Fruit fly (Drosophila melanogaster) whole organism, embryonic: ENCODE results near the gene CG4338.
A peak's percentile ranks its signal among the peaks of the same experiment; 100 is the strongest.

Experiments used
- Abd-B ChIP-seq: fragments of 200-800 bp; sonication (Bioruptor generic); optimal IDR thresholded peaks from 2 replicates; lab custom pipeline; 2018; ENCODE audit warnings: missing biosample characterization, mild to moderate bottlenecking, missing genetic modification characterization, moderate library complexity
- Atf6 ChIP-seq: fragments of 200-800 bp; sonication (Bioruptor generic); IDR thresholded peaks from 2 replicates; pipeline ENCODE4 v1.3.6; 2022; ENCODE audit warnings: missing biosample characterization, missing genetic modification characterization
- B-H2 ChIP-seq: fragments of 200-800 bp; sonication (Bioruptor generic); optimal IDR thresholded peaks from 2 replicates; lab custom pipeline; 2018; ENCODE audit warnings: missing biosample characterization, mild to moderate bottlenecking, missing genetic modification characterization
- Blimp-1 ChIP-seq: fragments of 200-800 bp; sonication (Bioruptor generic); optimal IDR thresholded peaks from 3 replicates; lab custom pipeline; 2018; ENCODE audit warnings: missing biosample characterization, missing genetic modification characterization, mild to moderate bottlenecking, moderate library complexity, missing genetic modification reagents
- C15 ChIP-seq: fragments of 200-800 bp; sonication (Bioruptor generic); IDR thresholded peaks from 3 replicates; pipeline ENCODE4 v1.3.6; 2022; ENCODE audit warnings: missing biosample characterization, missing genetic modification characterization
- CG10979 ChIP-seq: fragments of 200-800 bp; sonication (Bioruptor generic); optimal IDR thresholded peaks from 2 replicates; lab custom pipeline; 2018; ENCODE audit warnings: missing biosample characterization, mild to moderate bottlenecking, missing genetic modification characterization, moderate library complexity
- CG11695 ChIP-seq: fragments of 200-800 bp; sonication (Bioruptor generic); IDR thresholded peaks from 3 replicates; pipeline ENCODE4 v1.3.6; 2022; ENCODE audit warnings: missing biosample characterization, missing genetic modification characterization
- CG12104 ChIP-seq: fragments of 200-800 bp; sonication (Bioruptor generic); optimal IDR thresholded peaks from 3 replicates; lab custom pipeline; 2016; ENCODE audit warnings: missing biosample characterization, missing genetic modification characterization
- CG13123 ChIP-seq: fragments of 200-800 bp; sonication (Bioruptor generic); optimal IDR thresholded peaks from 2 replicates; lab custom pipeline; 2016; ENCODE audit warnings: missing biosample characterization, missing genetic modification characterization
- CG1602 ChIP-seq: fragments of 200-800 bp; sonication (Bioruptor generic); optimal IDR thresholded peaks from 3 replicates; lab custom pipeline; 2016; ENCODE audit warnings: missing biosample characterization, missing genetic modification characterization
- CG1603 ChIP-seq: fragments of 200-800 bp; sonication (Bioruptor generic); optimal IDR thresholded peaks from 2 replicates; lab custom pipeline; 2019; ENCODE audit warnings: missing biosample characterization, mild to moderate bottlenecking, missing genetic modification characterization, moderate library complexity
- CG17568 ChIP-seq: fragments of 200-800 bp; sonication (Bioruptor generic); optimal IDR thresholded peaks from 2 replicates; lab custom pipeline; 2018; ENCODE audit warnings: missing biosample characterization, mild to moderate bottlenecking, missing genetic modification characterization, moderate library complexity
- CG18011 ChIP-seq: fragments of 200-800 bp; sonication (Bioruptor generic); optimal IDR thresholded peaks from 2 replicates; lab custom pipeline; 2017; ENCODE audit warnings: missing biosample characterization, missing genetic modification characterization, mild to moderate bottlenecking, moderate library complexity, missing genotype
- CG2116 ChIP-seq: fragments of 200-800 bp; sonication (Bioruptor generic); optimal IDR thresholded peaks from 3 replicates; lab custom pipeline; 2018; ENCODE audit warnings: missing biosample characterization, mild to moderate bottlenecking, missing genetic modification characterization
- CG30431 ChIP-seq: fragments of 200-800 bp; sonication (Bioruptor generic); optimal IDR thresholded peaks from 2 replicates; lab custom pipeline; 2017; ENCODE audit warnings: missing biosample characterization, missing genetic modification characterization
- CG32772 ChIP-seq: fragments of 200-800 bp; sonication (Bioruptor generic); IDR thresholded peaks from 2 replicates; pipeline ENCODE4 v1.3.6; 2022; ENCODE audit warnings: missing biosample characterization, missing genetic modification characterization
- CG6791 ChIP-seq: fragments of 200-800 bp; sonication (Bioruptor generic); IDR thresholded peaks from 3 replicates; pipeline ENCODE4 v1.3.6; 2022; ENCODE audit warnings: missing biosample characterization, missing genetic modification characterization; ENCODE audit not compliant: partially characterized antibody
- CG6854 ChIP-seq: fragments of 200-800 bp; sonication (Bioruptor generic); optimal IDR thresholded peaks from 3 replicates; lab custom pipeline; 2017; ENCODE audit warnings: missing biosample characterization, mild to moderate bottlenecking, missing genetic modification characterization
- CG8089 ChIP-seq: fragments of 200-800 bp; sonication (Bioruptor generic); optimal IDR thresholded peaks from 3 replicates; lab custom pipeline; 2016; ENCODE audit warnings: missing biosample characterization, missing genetic modification characterization
- CTCF ChIP-seq: fragments of 200-800 bp; sonication (Bioruptor generic); optimal IDR thresholded peaks from 2 replicates; lab custom pipeline; 2017; ENCODE audit warnings: missing biosample characterization, mild to moderate bottlenecking, missing genetic modification characterization, moderate library complexity
- Ets65A ChIP-seq: fragments of 200-800 bp; sonication (Bioruptor generic); peaks from one replicate; lab custom pipeline; 2016; ENCODE audit warnings: missing biosample characterization, missing genetic modification characterization
- Lim3 ChIP-seq: fragments of 200-800 bp; sonication (Bioruptor generic); IDR thresholded peaks from 2 replicates; pipeline ENCODE4 v1.3.6; 2022; ENCODE audit warnings: missing biosample characterization, missing genetic modification characterization
- Lpt ChIP-seq: fragments of >200 bp; optimal IDR thresholded peaks from 2 replicates; lab custom pipeline; 2018; ENCODE audit warnings: missing biosample characterization, missing genetic modification characterization
- NC2β ChIP-seq: fragments of 200-800 bp; sonication (Bioruptor generic); optimal IDR thresholded peaks from 2 replicates; lab custom pipeline; 2016; ENCODE audit warnings: missing biosample characterization, missing genetic modification characterization
- Nf-YC ChIP-seq: fragments of 200-800 bp; optimal IDR thresholded peaks from 3 replicates; lab custom pipeline; 2019; ENCODE audit warnings: missing biosample characterization, mild to moderate bottlenecking, missing genetic modification characterization, moderate library complexity
- PHDP ChIP-seq: fragments of 200-800 bp; sonication (Bioruptor generic); optimal IDR thresholded peaks from 3 replicates; lab custom pipeline; 2018; ENCODE audit warnings: missing biosample characterization, mild to moderate bottlenecking, missing genetic modification characterization, moderate library complexity
- Rx ChIP-seq: fragments of 200-800 bp; sonication (Bioruptor generic); IDR thresholded peaks from 2 replicates; pipeline ENCODE4 v1.3.6; 2022; ENCODE audit warnings: missing biosample characterization, missing genetic modification characterization
- Six4 ChIP-seq: fragments of 200-800 bp; sonication (Bioruptor generic); optimal IDR thresholded peaks from 2 replicates; lab custom pipeline; 2016; ENCODE audit warnings: missing biosample characterization, missing genetic modification characterization
- Usf ChIP-seq: fragments of 200-800 bp; sonication (Bioruptor generic); optimal IDR thresholded peaks from 2 replicates; lab custom pipeline; 2017; ENCODE audit warnings: missing genotype, missing biosample characterization, missing genetic modification characterization
- ab ChIP-seq: fragments of 200-800 bp; sonication (Bioruptor generic); optimal IDR thresholded peaks from 2 replicates; lab custom pipeline; 2016; ENCODE audit warnings: missing biosample characterization, missing genetic modification characterization
- bcd ChIP-seq: fragments of 200-800 bp; sonication (Bioruptor generic); optimal IDR thresholded peaks from 2 replicates; lab custom pipeline; 2017; ENCODE audit warnings: missing biosample characterization, mild to moderate bottlenecking, missing genetic modification characterization
- bowl ChIP-seq: fragments of 200-800 bp; sonication (Bioruptor generic); IDR thresholded peaks from 2 replicates; pipeline ENCODE4 v1.3.6; 2022; ENCODE audit warnings: missing biosample characterization, missing genetic modification characterization
- disco-r ChIP-seq: fragments of 200-800 bp; sonication (Bioruptor generic); optimal IDR thresholded peaks from 2 replicates; lab custom pipeline; 2016; ENCODE audit warnings: missing biosample characterization, missing genetic modification characterization
- dm ChIP-seq: fragments of 200-800 bp; sonication (Bioruptor generic); optimal IDR thresholded peaks from 3 replicates; lab custom pipeline; 2016; ENCODE audit warnings: missing biosample characterization, missing genetic modification characterization
- ewg ChIP-seq: fragments of 200-800 bp; sonication (Bioruptor generic); optimal IDR thresholded peaks from 3 replicates; lab custom pipeline; 2017; ENCODE audit warnings: mild to moderate bottlenecking, missing biosample characterization, missing genetic modification reagents, missing genetic modification characterization
- gem ChIP-seq: fragments of 200-800 bp; sonication (Bioruptor generic); optimal IDR thresholded peaks from 2 replicates; lab custom pipeline; 2019; ENCODE audit warnings: missing biosample characterization, mild to moderate bottlenecking, missing genetic modification characterization, moderate library complexity
- hb ChIP-seq: fragments of 200-800 bp; sonication (Bioruptor generic); IDR thresholded peaks from 3 replicates; pipeline ENCODE4 v1.3.6; 2022; ENCODE audit warnings: missing biosample characterization, missing genetic modification characterization; ENCODE audit not compliant: partially characterized antibody
- inv ChIP-seq: fragments of 200-800 bp; sonication (Bioruptor generic); IDR thresholded peaks from 2 replicates; pipeline ENCODE4 v1.3.6; 2022; ENCODE audit warnings: missing biosample characterization, missing genetic modification characterization; ENCODE audit not compliant: partially characterized antibody
- jumu ChIP-seq: fragments of 200-800 bp; sonication (Bioruptor generic); optimal IDR thresholded peaks from 3 replicates; lab custom pipeline; 2016; ENCODE audit warnings: missing biosample characterization, missing genetic modification characterization
- kay ChIP-seq: fragments of 200-800 bp; sonication (Bioruptor generic); optimal IDR thresholded peaks from 2 replicates; lab custom pipeline; 2016; ENCODE audit warnings: missing biosample characterization, missing genetic modification characterization
- mirr ChIP-seq: fragments of 200-800 bp; sonication (Bioruptor generic); optimal IDR thresholded peaks from 3 replicates; lab custom pipeline; 2018; ENCODE audit warnings: missing biosample characterization, mild to moderate bottlenecking, missing genetic modification characterization
- nmo ChIP-seq: fragments of 200-800 bp; sonication (Bioruptor generic); optimal IDR thresholded peaks from 2 replicates; lab custom pipeline; 2018; ENCODE audit warnings: missing biosample characterization, mild to moderate bottlenecking, missing genetic modification characterization, moderate library complexity
- otp ChIP-seq: fragments of 200-800 bp; sonication (Bioruptor generic); IDR thresholded peaks from 3 replicates; pipeline ENCODE4, ENCODE4 v1.3.6; 2022; ENCODE audit warnings: missing biosample characterization, missing genetic modification characterization
- p53 ChIP-seq: fragments of 200-800 bp; sonication (Bioruptor generic); optimal IDR thresholded peaks from 2 replicates; lab custom pipeline; 2016; ENCODE audit warnings: missing biosample characterization, missing genetic modification characterization
- pb ChIP-seq: fragments of 200-800 bp; sonication (Bioruptor generic); optimal IDR thresholded peaks from 3 replicates; lab custom pipeline; 2016; ENCODE audit warnings: missing biosample characterization, missing genetic modification characterization
- psq ChIP-seq: fragments of 200-800 bp; sonication (Bioruptor generic); optimal IDR thresholded peaks from 2 replicates; lab custom pipeline; 2017; ENCODE audit warnings: missing biosample characterization, missing genetic modification characterization
- ranshi ChIP-seq: fragments of 200-800 bp; sonication (Bioruptor generic); IDR thresholded peaks from 2 replicates; pipeline ENCODE4 v1.3.6; 2022; ENCODE audit warnings: missing biosample characterization, missing genetic modification characterization
- seq ChIP-seq: fragments of 200-800 bp; sonication (Bioruptor generic); IDR thresholded peaks from 2 replicates; pipeline ENCODE4 v1.3.6; 2022; ENCODE audit warnings: missing biosample characterization, missing genetic modification characterization
- so ChIP-seq: fragments of 200-800 bp; sonication (Bioruptor generic); IDR thresholded peaks from 3 replicates; pipeline ENCODE4 v1.3.6; 2022; ENCODE audit warnings: missing biosample characterization, missing genetic modification characterization
- tio ChIP-seq: fragments of 200-800 bp; sonication (Bioruptor generic); optimal IDR thresholded peaks from 2 replicates; lab custom pipeline; 2017; ENCODE audit warnings: missing biosample characterization, missing genetic modification characterization, inconsistent platforms
- unpg ChIP-seq: fragments of 200-800 bp; sonication (Bioruptor generic); optimal IDR thresholded peaks from 3 replicates; lab custom pipeline; 2018; ENCODE audit warnings: missing biosample characterization, mild to moderate bottlenecking, missing genetic modification characterization, moderate library complexity

Gene CG4338

dm6 chr3R:15277926-15278869, 2.9 kb downstream of the CG4338 start, which contains the start of the genes MRG15 and Tm1 (continued):
- TF ChIP-seq otp (GFP tag; lab: Robert Waterston, UW) = no peak
- no peak for TF ChIP-seq seq
- peak; percentile 28 for TF ChIP-seq Abd-B
- TF ChIP-seq CG17568 (GFP tag; lab: Kevin White, UChicago) = no peak
- TF ChIP-seq Ets65A (GFP tag; lab: Kevin White, UChicago) = no peak
- no peak for TF ChIP-seq Blimp-1
- no peak for TF ChIP-seq CG12104
- no peak for TF ChIP-seq Atf6 (GFP tag; lab: Robert Waterston, UW)
- TF ChIP-seq C15 = no peak
- no peak for TF ChIP-seq bcd (GFP tag; lab: Kevin White, UChicago)
- TF ChIP-seq NC2β = no peak
- no peak for TF ChIP-seq CG18011 (GFP tag; lab: Kevin White, UChicago)
- peak; percentile 55 for TF ChIP-seq CG1603 (tag; lab: Kevin White, UChicago)
- TF ChIP-seq gem (tag; lab: Kevin White, UChicago) = no peak
- TF ChIP-seq PHDP (tag; lab: Kevin White, UChicago) = no peak
- no peak for TF ChIP-seq Rx (GFP tag; lab: Robert Waterston, UW)
- no peak for TF ChIP-seq CG8089 (GFP tag; lab: Kevin White, UChicago)
- TF ChIP-seq Lpt (GFP tag; lab: Kevin White, UChicago) = no peak
- no peak for TF ChIP-seq ranshi (GFP tag; lab: Robert Waterston, UW)
- TF ChIP-seq hb (GFP tag; lab: Robert Waterston, UW) = no peak
- TF ChIP-seq CG11695 (GFP tag; lab: Robert Waterston, UW) = no peak
- no peak for TF ChIP-seq B-H2 (GFP tag; lab: Kevin White, UChicago)
- no peak for TF ChIP-seq psq (GFP tag; lab: Kevin White, UChicago)
- peak; percentile 61 for TF ChIP-seq CG6791 (GFP tag; lab: Robert Waterston, UW)
- TF ChIP-seq CG30431 (GFP tag; lab: Kevin White, UChicago) = no peak
- TF ChIP-seq CG1602 (GFP tag; lab: Kevin White, UChicago) = no peak
- TF ChIP-seq mirr = no peak
- TF ChIP-seq Usf (GFP tag; lab: Kevin White, UChicago) = no peak
- no peak for TF ChIP-seq disco-r (GFP tag; lab: Kevin White, UChicago)
- TF ChIP-seq inv (GFP tag; lab: Robert Waterston, UW) = peak; percentile 49; the same call in 1 of the 2 replicates
- TF ChIP-seq unpg (GFP tag; lab: Kevin White, UChicago) = no peak
- no peak for TF ChIP-seq Six4 (GFP tag; lab: Kevin White, UChicago)
- TF ChIP-seq kay = no peak
- no peak for TF ChIP-seq CG32772 (GFP tag; lab: Robert Waterston, UW)
- TF ChIP-seq Nf-YC (tag; lab: Kevin White, UChicago) = no peak
- no peak for TF ChIP-seq dm (GFP tag; lab: Kevin White, UChicago)
- no peak for TF ChIP-seq p53 (GFP tag; lab: Kevin White, UChicago)
- TF ChIP-seq nmo (GFP tag; lab: Kevin White, UChicago) = peak; percentile 9
- peak; percentile 67 for TF ChIP-seq CG2116 (GFP tag; lab: Kevin White, UChicago)
- TF ChIP-seq bowl (GFP tag; lab: Robert Waterston, UW) = no peak
- no peak for TF ChIP-seq CTCF (GFP tag; lab: Kevin White, UChicago)
- no peak for TF ChIP-seq pb (GFP tag; lab: Kevin White, UChicago)
- no peak for TF ChIP-seq CG6854
- TF ChIP-seq Lim3 (GFP tag; lab: Robert Waterston, UW) = no peak
- no peak for TF ChIP-seq CG13123 (GFP tag; lab: Kevin White, UChicago)
- TF ChIP-seq CG10979 = no peak
- no peak for TF ChIP-seq tio
- no peak for TF ChIP-seq ab
- no peak for TF ChIP-seq ewg (GFP tag; lab: Kevin White, UChicago)
- TF ChIP-seq so (GFP tag; lab: Robert Waterston, UW) = no peak
- peak; percentile 27 for TF ChIP-seq jumu (GFP tag; lab: Kevin White, UChicago)
